Fruit fly (Drosophila melanogaster) whole organism, wandering third instar larva: ENCODE measurements around the gene UbcE2M.

Experiments
- Abd-B ChIP-seq: fragments of >200 bp; optimal IDR thresholded peaks from 2 replicates; lab custom pipeline; 2017; ENCODE audit warnings: missing biosample characterization, missing genetic modification characterization
- CG32264 ChIP-seq: fragments of 200-800 bp; sonication (Bioruptor generic); optimal IDR thresholded peaks from 2 replicates; lab custom pipeline; 2016; ENCODE audit warnings: missing biosample characterization, missing genetic modification characterization
- CG9705 ChIP-seq: fragments of 200-800 bp; sonication (Bioruptor generic); optimal IDR thresholded peaks from 2 replicates; lab custom pipeline; 2018; ENCODE audit warnings: missing biosample characterization, mild to moderate bottlenecking, missing genetic modification characterization
- CrebA ChIP-seq: fragments of 200-800 bp; sonication (Bioruptor generic); optimal IDR thresholded peaks from 2 replicates; lab custom pipeline; 2016; ENCODE audit warnings: missing biosample characterization, mild to moderate bottlenecking, missing genetic modification characterization, borderline replicate concordance
- Dif ChIP-seq: fragments of 200-275, 200-300 bp; sonication (Bioruptor generic); optimal IDR thresholded peaks from 2 replicates; lab custom pipeline; 2018; ENCODE audit warnings: missing biosample characterization, missing genetic modification characterization; ENCODE audit not compliant: partially characterized antibody
- GATAd ChIP-seq: sonication (Bioruptor generic); optimal IDR thresholded peaks from 2 replicates; lab custom pipeline; 2016; ENCODE audit warnings: missing biosample characterization, missing genetic modification characterization
- HLH106 ChIP-seq: fragments of 200-800 bp; optimal IDR thresholded peaks from 3 replicates; lab custom pipeline; 2019; ENCODE audit warnings: missing biosample characterization, mild to moderate bottlenecking, missing genetic modification characterization, moderate library complexity
- Hnf4 ChIP-seq: fragments of 200-800 bp; sonication (Bioruptor generic); optimal IDR thresholded peaks from 2 replicates; lab custom pipeline; 2016; ENCODE audit warnings: missing biosample characterization, mild to moderate bottlenecking, missing genetic modification characterization
- Hr78 ChIP-seq: fragments of >200 bp; optimal IDR thresholded peaks from 2 replicates; lab custom pipeline; 2017; ENCODE audit warnings: missing biosample characterization, missing genetic modification characterization
- Jra ChIP-seq: sonication (Bioruptor generic); optimal IDR thresholded peaks from 2 replicates; lab custom pipeline; 2016; ENCODE audit warnings: missing biosample characterization, missing genetic modification characterization
- Mio ChIP-seq: sonication (Bioruptor generic); optimal IDR thresholded peaks from 2 replicates; lab custom pipeline; 2016; ENCODE audit warnings: missing biosample characterization, missing genetic modification characterization
- N ChIP-seq: fragments of >200 bp; optimal IDR thresholded peaks from 2 replicates; lab custom pipeline; 2018; ENCODE audit warnings: missing biosample characterization, missing external identifiers, missing genetic modification characterization
- OdsH ChIP-seq: fragments of 200-800 bp; sonication (Bioruptor generic); optimal IDR thresholded peaks from 2 replicates; lab custom pipeline; 2016; ENCODE audit warnings: missing biosample characterization, mild to moderate bottlenecking, missing genetic modification characterization
- Rel ChIP-seq, 2 experiments: fragments of 200-800 bp; sonication (Bioruptor generic) in 1 of 2; optimal IDR thresholded peaks; 2 replicates in 1 of 2; 3 replicates in 1 of 2; lab custom pipeline; 2016 to 2019; ENCODE audit warnings: mild to moderate bottlenecking in 2 of 2, missing biosample characterization in 2 of 2, missing genetic modification characterization in 2 of 2, moderate library complexity in 1 of 2
- Sp1 ChIP-seq: fragments of 200-800 bp; sonication (Bioruptor generic); optimal IDR thresholded peaks from 3 replicates; lab custom pipeline; 2019; ENCODE audit warnings: missing biosample characterization, mild to moderate bottlenecking, missing genetic modification characterization, moderate library complexity
- Vsx2 ChIP-seq: fragments of 200-300, 225-300 bp; sonication (Bioruptor generic); optimal IDR thresholded peaks from 2 replicates; lab custom pipeline; 2018; ENCODE audit warnings: missing biosample characterization, missing genetic modification characterization; ENCODE audit not compliant: partially characterized antibody
- br ChIP-seq: fragments of 200-800 bp; sonication (Bioruptor generic); optimal IDR thresholded peaks from 2 replicates; lab custom pipeline; 2016; ENCODE audit warnings: missing biosample characterization, missing genetic modification characterization
- brk ChIP-seq: fragments of 200-800 bp; sonication (Bioruptor generic); optimal IDR thresholded peaks from 2 replicates; lab custom pipeline; 2016; ENCODE audit warnings: missing biosample characterization, mild to moderate bottlenecking, missing genetic modification characterization
- dl ChIP-seq, 2 experiments: fragments of 175-275, 200-275 bp in 1 of 2; fragments of 200-275 bp in 1 of 2; sonication (Bioruptor generic); optimal IDR thresholded peaks; lab custom pipeline; 2018; ENCODE audit warnings: mild to moderate bottlenecking in 2 of 2, missing biosample characterization in 2 of 2, missing genetic modification characterization in 2 of 2, moderate library complexity in 2 of 2; ENCODE audit not compliant: partially characterized antibody in 2 of 2, insufficient read depth in 1 of 2
- dmrt93B ChIP-seq: fragments of 200-800 bp; sonication (Bioruptor generic); optimal IDR thresholded peaks from 2 replicates; lab custom pipeline; 2018; ENCODE audit warnings: missing biosample characterization, mild to moderate bottlenecking, missing genetic modification characterization
- dsf ChIP-seq: sonication (Bioruptor generic); optimal IDR thresholded peaks from 2 replicates; lab custom pipeline; 2016; ENCODE audit warnings: missing biosample characterization, missing genetic modification characterization, borderline replicate concordance
- ey ChIP-seq: fragments of 200-800 bp; sonication (Bioruptor generic); optimal IDR thresholded peaks from 2 replicates; lab custom pipeline; 2016; ENCODE audit warnings: missing biosample characterization, missing genetic modification characterization
- foxo ChIP-seq, 2 experiments: fragments of 200-800 bp; sonication (Bioruptor generic); optimal IDR thresholded peaks; 2 replicates in 1 of 2; 3 replicates in 1 of 2; lab custom pipeline; 2016 to 2017; ENCODE audit warnings: missing biosample characterization in 2 of 2, missing genetic modification characterization in 2 of 2
- fru ChIP-seq: fragments of 200-800 bp; sonication (Bioruptor generic); optimal IDR thresholded peaks from 3 replicates; lab custom pipeline; 2016; ENCODE audit warnings: missing biosample characterization, mild to moderate bottlenecking, missing genetic modification characterization
- h ChIP-seq: fragments of 200-800 bp; sonication (Bioruptor generic); optimal IDR thresholded peaks from 3 replicates; lab custom pipeline; 2016; ENCODE audit warnings: missing biosample characterization, mild to moderate bottlenecking, missing genetic modification characterization
- lola ChIP-seq: fragments of >200 bp; optimal IDR thresholded peaks from 2 replicates; lab custom pipeline; 2017; ENCODE audit warnings: missing biosample characterization, missing genetic modification characterization
- pan ChIP-seq: fragments of >200 bp; optimal IDR thresholded peaks from 2 replicates; lab custom pipeline; 2017
- psq ChIP-seq: fragments of 200-800 bp; sonication (Bioruptor generic); optimal IDR thresholded peaks from 3 replicates; lab custom pipeline; 2017; ENCODE audit warnings: missing biosample characterization, mild to moderate bottlenecking, missing genetic modification characterization, moderate library complexity
- rgr ChIP-seq: fragments of 200-800 bp; sonication (Bioruptor generic); optimal IDR thresholded peaks from 3 replicates; lab custom pipeline; 2016; ENCODE audit warnings: missing biosample characterization, mild to moderate bottlenecking, missing genetic modification characterization
- sage ChIP-seq: fragments of 200-800 bp; sonication (Bioruptor generic); optimal IDR thresholded peaks from 2 replicates; lab custom pipeline; 2016; ENCODE audit warnings: missing biosample characterization, mild to moderate bottlenecking, missing genetic modification characterization
- sv ChIP-seq: fragments of 200-800 bp; sonication (Bioruptor generic); optimal IDR thresholded peaks from 3 replicates; lab custom pipeline; 2016; ENCODE audit warnings: missing biosample characterization, missing genetic modification characterization
- tai ChIP-seq: sonication (Bioruptor generic); optimal IDR thresholded peaks from 2 replicates; lab custom pipeline; 2016; ENCODE audit warnings: missing biosample characterization, missing genetic modification characterization
- usp ChIP-seq: fragments of >200 bp; optimal IDR thresholded peaks from 2 replicates; lab custom pipeline; 2017; ENCODE audit warnings: missing biosample characterization, missing genetic modification characterization
- woc ChIP-seq: sonication (Bioruptor generic); optimal IDR thresholded peaks from 2 replicates; lab custom pipeline; 2016; ENCODE audit warnings: missing biosample characterization, mild to moderate bottlenecking, missing genetic modification characterization

Gene UbcE2M

dm6 chr3L:8165436-8165835 lies 32.4 kb downstream of the UbcE2M start, which contains the start of gene CG13675:
TSS of gene CG13675 (minus strand) at chr3L:8165518.
- TF ChIP-seq brk (GFP tag; lab: Kevin White, UChicago) (no peak), rgr (no peak), woc (GFP tag; lab: Kevin White, UChicago) (no peak), Rel (GFP tag; optimal IDR thresholded peaks at IDR 0.05; lab: Kevin White, UChicago) (no peak), Rel (tag; optimal IDR thresholded peaks at IDR 0.05; lab: Kevin White, UChicago) (peak; percentile 3), foxo (GFP tag; optimal IDR thresholded peaks at IDR 0.05; lab: Kevin White, UChicago) (no peak), pan (lab: Kevin White, UChicago) (no peak), dl (GFP tag; optimal IDR thresholded peaks at IDR 0.05; lab: Kevin White, UChicago; ENCODE audit: insufficient read depth in 1 of 2, partially characterized antibody in 2 of 2) (no peak)

dm6 chr3L:8159724-8160422 lies 37.9 kb downstream of the UbcE2M start, which contains the start of gene CG43886:
TSS of gene CG43886 (minus strand) at chr3L:8159774.
- TF ChIP-seq CG9705 (GFP tag; lab: Kevin White, UChicago) (no peak), dl (GFP tag; optimal IDR thresholded peaks at IDR 0.05; lab: Kevin White, UChicago; ENCODE audit: insufficient read depth in 1 of 2, partially characterized antibody in 2 of 2) (peak in 1 of 2 experiments; percentile 23), Hr78 (GFP tag; lab: Kevin White, UChicago) (no peak), Dif (GFP tag; lab: Kevin White, UChicago) (peak; percentile 52), Abd-B (no peak), pan (lab: Kevin White, UChicago) (no peak), Rel (GFP tag; optimal IDR thresholded peaks at IDR 0.05; lab: Kevin White, UChicago) (no peak), Rel (tag; optimal IDR thresholded peaks at IDR 0.05; lab: Kevin White, UChicago) (no peak), sv (GFP tag; lab: Kevin White, UChicago) (no peak), dmrt93B (GFP tag; lab: Kevin White, UChicago) (no peak), Sp1 (no peak), ey (no peak), woc (GFP tag; lab: Kevin White, UChicago) (no peak)
- TF ChIP-seq, all 38 proteins: peak for 2

- TF ChIP-seq CrebA (GFP tag; lab: Kevin White, UChicago) (peak; percentile 10), sage (GFP tag; lab: Kevin White, UChicago) (peak; percentile 62), brk (GFP tag; lab: Kevin White, UChicago) (peak; percentile 40), Vsx2 (peak; percentile 6), h (GFP tag; lab: Kevin White, UChicago) (no peak), N (GFP tag; lab: Kevin White, UChicago) (no peak), Jra (GFP tag; lab: Kevin White, UChicago) (no peak), br (GFP tag; lab: Kevin White, UChicago) (no peak), Dif (GFP tag; lab: Kevin White, UChicago) (peak; percentile 65)
- TF ChIP-seq, all 38 proteins: peak for 5
Measured at dm6 chr3L:8158715-8159380, 38.9 kb downstream of the UbcE2M start, which contains the start of gene CG42445. TSS of gene CG42445 (minus strand) at chr3L:8158900.

- no peak for TF ChIP-seq Hr78 (GFP tag; lab: Kevin White, UChicago)
- no peak for TF ChIP-seq dl (GFP tag; optimal IDR thresholded peaks at IDR 0.05; lab: Kevin White, UChicago; ENCODE audit: insufficient read depth in 1 of 2, partially characterized antibody in 2 of 2)
- no peak for TF ChIP-seq Abd-B
- TF ChIP-seq Dif (GFP tag; lab: Kevin White, UChicago), result no peak
- peak; percentile 12 for TF ChIP-seq CG32264 (GFP tag; lab: Kevin White, UChicago)
- TF ChIP-seq CrebA (GFP tag; lab: Kevin White, UChicago), result no peak
- no peak for TF ChIP-seq pan (lab: Kevin White, UChicago)
- TF ChIP-seq Mio, result no peak
- TF ChIP-seq tai, result peak; percentile 41
- TF ChIP-seq h (GFP tag; lab: Kevin White, UChicago), result peak; percentile 79
- TF ChIP-seq brk (GFP tag; lab: Kevin White, UChicago), result peak; percentile 19
- no peak for TF ChIP-seq CG9705 (GFP tag; lab: Kevin White, UChicago)
- no peak for TF ChIP-seq usp (GFP tag; lab: Kevin White, UChicago)
- peak; percentile 56 for TF ChIP-seq woc (GFP tag; lab: Kevin White, UChicago)
- no peak for TF ChIP-seq Vsx2
- TF ChIP-seq lola (GFP tag; lab: Kevin White, UChicago), result no peak
- TF ChIP-seq dsf (GFP tag; lab: Kevin White, UChicago), result no peak
- TF ChIP-seq fru (GFP tag; lab: Kevin White, UChicago), result peak; percentile 78
- TF ChIP-seq foxo (GFP tag; optimal IDR thresholded peaks at IDR 0.05; lab: Kevin White, UChicago), result peak in 1 of 2 experiments; percentile 67
- peak; percentile 72 for TF ChIP-seq ey
- peak; percentile 62 for TF ChIP-seq br (GFP tag; lab: Kevin White, UChicago)
- peak; percentile 68 for TF ChIP-seq Sp1
- TF ChIP-seq sv (GFP tag; lab: Kevin White, UChicago), result no peak
- no peak for TF ChIP-seq GATAd (GFP tag; lab: Kevin White, UChicago)
- peak; percentile 71 for TF ChIP-seq rgr
- peak; percentile 70 for TF ChIP-seq HLH106
- no peak for TF ChIP-seq Rel (GFP tag; optimal IDR thresholded peaks at IDR 0.05; lab: Kevin White, UChicago)
- no peak for TF ChIP-seq Rel (tag; optimal IDR thresholded peaks at IDR 0.05; lab: Kevin White, UChicago)
- TF ChIP-seq Hnf4, result no peak
- TF ChIP-seq psq, result peak; percentile 52
- peak; percentile 51 for TF ChIP-seq sage (GFP tag; lab: Kevin White, UChicago)
- peak; percentile 72 for TF ChIP-seq OdsH (GFP tag; lab: Kevin White, UChicago)
- peak; percentile 13 for TF ChIP-seq dmrt93B (GFP tag; lab: Kevin White, UChicago)
- no peak for TF ChIP-seq N (GFP tag; lab: Kevin White, UChicago)
- TF ChIP-seq Jra (GFP tag; lab: Kevin White, UChicago), result peak; percentile 5
Measured at dm6 chr3L:8157079-8157478, 40.7 kb downstream of the UbcE2M start.
